Fruit fly (Drosophila melanogaster) whole organism, adult: ENCODE measurements around the gene His3.3A.

Experiments
- CG11617 ChIP-seq: fragments of 200-800 bp; sonication (Bioruptor generic); optimal IDR thresholded peaks from 2 replicates; lab custom pipeline; 2017; ENCODE audit warnings: mild to moderate bottlenecking, missing biosample characterization, missing genetic modification reagents, missing genetic modification characterization
- CG12768 ChIP-seq: fragments of 200-800 bp; sonication (Bioruptor generic); optimal IDR thresholded peaks from 2 replicates; lab custom pipeline; 2017; ENCODE audit warnings: missing biosample characterization, missing genetic modification characterization, mild to moderate bottlenecking, moderate library complexity, missing genetic modification reagents
- CG14711 ChIP-seq: fragments of 200-800 bp; sonication (Bioruptor generic); optimal IDR thresholded peaks from 2 replicates; lab custom pipeline; 2018; ENCODE audit warnings: missing biosample characterization, mild to moderate bottlenecking, missing genetic modification characterization, moderate library complexity
- CG1620 ChIP-seq: fragments of 200-800 bp; sonication (Bioruptor generic); optimal IDR thresholded peaks from 2 replicates; lab custom pipeline; 2016; ENCODE audit warnings: missing biosample characterization, missing genetic modification characterization
- CG33017 ChIP-seq: fragments of 200-800 bp; sonication (Bioruptor generic); optimal IDR thresholded peaks from 2 replicates; lab custom pipeline; 2018; ENCODE audit warnings: missing biosample characterization, mild to moderate bottlenecking, missing genetic modification characterization, moderate library complexity
- CG5204 ChIP-seq: fragments of 200-800 bp; sonication (Bioruptor generic); optimal IDR thresholded peaks from 2 replicates; lab custom pipeline; 2016; ENCODE audit warnings: missing biosample characterization, missing genetic modification characterization
- CG7045 ChIP-seq: fragments of 200-800 bp; sonication (Bioruptor generic); optimal IDR thresholded peaks from 2 replicates; lab custom pipeline; 2017; ENCODE audit warnings: missing biosample characterization, mild to moderate bottlenecking, missing genetic modification characterization
- CG7101 ChIP-seq: fragments of 200-800 bp; sonication (Bioruptor generic); optimal IDR thresholded peaks from 2 replicates; lab custom pipeline; 2018; ENCODE audit warnings: missing biosample characterization, mild to moderate bottlenecking, missing genetic modification characterization, moderate library complexity
- Clk ChIP-seq: fragments of 200-800 bp; sonication (Bioruptor generic); optimal IDR thresholded peaks from 2 replicates; lab custom pipeline; 2017; ENCODE audit warnings: missing biosample characterization, missing genetic modification characterization
- Crg-1 ChIP-seq: fragments of 200-800 bp; sonication (Bioruptor generic); optimal IDR thresholded peaks from 2 replicates; lab custom pipeline; 2016; ENCODE audit warnings: missing biosample characterization, missing genetic modification characterization
- Hr96 ChIP-seq: fragments of 200-800 bp; sonication (Bioruptor generic); optimal IDR thresholded peaks from 2 replicates; lab custom pipeline; 2016; ENCODE audit warnings: missing biosample characterization, missing genetic modification characterization
- Mnt ChIP-seq: fragments of 200-800 bp; sonication (Bioruptor generic); optimal IDR thresholded peaks from 2 replicates; lab custom pipeline; 2016; ENCODE audit warnings: missing biosample characterization, mild to moderate bottlenecking, missing genetic modification characterization
- bab1 ChIP-seq: fragments of 200-800 bp; sonication (Bioruptor generic); optimal IDR thresholded peaks from 3 replicates; lab custom pipeline; 2019; ENCODE audit warnings: missing biosample characterization, mild to moderate bottlenecking, missing genetic modification characterization, moderate library complexity
- cic ChIP-seq: fragments of 200-800 bp; sonication (Bioruptor generic); optimal IDR thresholded peaks from 2 replicates; lab custom pipeline; 2017; ENCODE audit warnings: missing biosample characterization, mild to moderate bottlenecking, missing genetic modification characterization, moderate library complexity
- cnc ChIP-seq, 2 experiments: fragments of >200 bp; optimal IDR thresholded peaks; 2 replicates each; lab custom pipeline; 2017
- kay ChIP-seq: fragments of 200-800 bp; sonication (Bioruptor generic); peaks from one replicate; lab custom pipeline; 2016; ENCODE audit warnings: missing biosample characterization, missing genetic modification characterization, borderline replicate concordance
- ovo ChIP-seq: fragments of 200-800 bp; sonication (Bioruptor generic); optimal IDR thresholded peaks from 2 replicates; lab custom pipeline; 2016; ENCODE audit warnings: missing biosample characterization, missing genetic modification characterization
- pad ChIP-seq: fragments of 200-800 bp; sonication (Bioruptor generic); optimal IDR thresholded peaks from 3 replicates; lab custom pipeline; 2017; ENCODE audit warnings: missing biosample characterization, missing genetic modification characterization, mild to moderate bottlenecking, moderate library complexity, missing genetic modification reagents
- tj ChIP-seq: fragments of 200-800 bp; sonication (Bioruptor generic); optimal IDR thresholded peaks from 3 replicates; lab custom pipeline; 2017; ENCODE audit warnings: missing biosample characterization, mild to moderate bottlenecking, missing genetic modification characterization, moderate library complexity
- toe ChIP-seq: fragments of 200-800 bp; sonication (Bioruptor generic); optimal IDR thresholded peaks from 2 replicates; lab custom pipeline; 2016; ENCODE audit warnings: missing biosample characterization, missing genetic modification characterization

The His3.3A gene

DNA sequence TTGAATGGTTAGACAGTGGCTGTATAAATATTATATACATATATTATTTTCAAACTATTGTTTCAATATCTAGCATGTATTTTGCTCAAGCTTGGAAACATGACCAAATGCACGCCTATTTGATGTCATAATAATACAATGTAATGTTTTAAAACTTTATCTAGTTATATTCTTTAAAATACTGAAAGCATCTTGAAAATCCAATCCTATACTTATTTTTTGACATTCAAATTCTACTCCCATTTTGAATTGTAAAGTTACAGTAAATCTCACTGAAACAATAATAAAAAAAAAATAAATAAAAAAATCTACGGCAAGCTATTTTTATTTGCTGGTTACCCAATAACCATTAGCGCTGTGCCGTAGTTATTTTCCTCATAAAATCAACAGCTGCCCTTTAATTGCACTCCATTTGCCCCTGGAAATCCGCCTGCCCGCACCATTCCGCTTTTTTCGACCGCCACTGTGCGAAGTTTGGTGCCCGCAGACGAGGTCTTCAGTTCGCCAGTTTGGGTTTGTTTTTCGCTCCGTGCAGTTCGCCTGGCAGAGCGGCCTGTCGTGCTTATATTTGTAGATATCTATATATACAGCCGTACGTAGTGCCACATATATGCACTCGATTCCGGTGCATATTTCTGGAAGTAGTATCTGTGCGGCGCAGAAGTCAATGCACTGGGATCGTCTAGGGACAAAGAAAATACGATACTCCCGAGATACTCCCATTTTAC is 9.8 kb upstream of the His3.3A start:
- peak; percentile 13 for TF ChIP-seq cic
- TF ChIP-seq pad (GFP tag; lab: Kevin White, UChicago), result peak; percentile 18
- peak; percentile 10 for TF ChIP-seq CG12768 (GFP tag; lab: Kevin White, UChicago)
- TF ChIP-seq kay (GFP tag; lab: Kevin White, UChicago), result peak; percentile 66
- TF ChIP-seq ovo, result peak; percentile 58
- TF ChIP-seq Mnt (GFP tag; lab: Kevin White, UChicago), result peak; percentile 33
- TF ChIP-seq CG7101 (tag; lab: Kevin White, UChicago), result peak; percentile 48
- TF ChIP-seq Hr96 (GFP tag; lab: Kevin White, UChicago), result no peak
- TF ChIP-seq CG7045 (GFP tag; lab: Kevin White, UChicago), result no peak
- no peak for TF ChIP-seq Clk (GFP tag; lab: Kevin White, UChicago)
- no peak for TF ChIP-seq cnc (optimal IDR thresholded peaks at IDR 0.05; lab: Kevin White, UChicago)
- TF ChIP-seq CG33017, result peak; percentile 57
- TF ChIP-seq CG14711 (tag; lab: Kevin White, UChicago), result no peak
- TF ChIP-seq CG11617 (GFP tag; lab: Kevin White, UChicago), result peak; percentile 57
- peak; percentile 26 for TF ChIP-seq tj
- peak; percentile 34 for TF ChIP-seq Crg-1
- peak; percentile 15 for TF ChIP-seq CG5204 (GFP tag; lab: Kevin White, UChicago)
- peak; percentile 4 for TF ChIP-seq CG1620 (GFP tag; lab: Kevin White, UChicago)
- no peak for TF ChIP-seq bab1 (GFP tag; lab: Kevin White, UChicago)
- TF ChIP-seq toe, result no peak

DNA sequence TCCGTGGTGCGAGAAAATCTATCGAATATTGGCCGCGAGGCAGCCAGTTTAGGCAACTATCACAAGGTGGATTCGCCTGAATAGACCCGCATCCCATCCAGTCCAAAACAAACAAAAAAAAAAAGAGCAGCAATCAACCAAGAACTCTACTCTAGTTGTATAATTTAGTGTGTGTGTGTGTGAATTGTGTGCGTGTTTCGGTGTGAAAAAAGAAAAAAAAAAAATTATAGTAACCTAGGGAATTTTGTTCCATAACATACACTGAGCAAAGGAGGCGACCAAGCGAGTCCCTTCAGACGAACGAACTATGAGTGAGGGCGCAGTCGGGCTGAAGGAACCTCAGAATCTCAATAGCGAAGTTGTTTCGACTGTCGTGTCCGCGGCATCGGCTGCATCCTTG is 8.6 kb upstream of the His3.3A start:
- TF ChIP-seq toe (no peak), CG5204 (GFP tag; lab: Kevin White, UChicago) (no peak), CG33017 (no peak), CG11617 (GFP tag; lab: Kevin White, UChicago) (no peak), cnc (optimal IDR thresholded peaks at IDR 0.05; lab: Kevin White, UChicago) (no peak), CG1620 (GFP tag; lab: Kevin White, UChicago) (no peak), bab1 (GFP tag; lab: Kevin White, UChicago) (no peak), Crg-1 (no peak), cic (no peak), pad (GFP tag; lab: Kevin White, UChicago) (no peak), CG7045 (GFP tag; lab: Kevin White, UChicago) (no peak), tj (no peak), ovo (no peak), CG7101 (tag; lab: Kevin White, UChicago) (no peak), Hr96 (GFP tag; lab: Kevin White, UChicago) (no peak), kay (GFP tag; lab: Kevin White, UChicago) (no peak), Clk (GFP tag; lab: Kevin White, UChicago) (no peak), CG12768 (GFP tag; lab: Kevin White, UChicago) (no peak)

DNA sequence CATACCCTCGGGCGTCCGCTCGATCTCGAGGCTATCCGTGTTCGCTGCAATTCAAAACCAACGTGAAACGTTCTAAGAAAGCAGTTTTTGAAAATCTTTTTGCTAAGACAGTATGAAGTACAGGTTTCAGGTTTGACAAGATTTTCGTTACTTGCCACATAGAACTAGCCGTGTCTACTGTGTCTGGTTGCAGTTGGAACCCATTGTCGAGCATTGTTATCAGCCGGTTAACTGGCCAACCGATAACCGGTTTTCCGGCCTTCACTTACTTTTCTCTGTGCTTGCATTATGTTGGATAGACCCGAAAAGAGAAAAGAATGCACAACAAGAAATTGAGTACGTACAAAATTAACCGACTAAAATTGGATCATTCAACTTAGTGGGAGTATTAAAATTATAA is 4.9 kb upstream of the His3.3A start:
- TF ChIP-seq cic, result no peak
- TF ChIP-seq CG1620 (GFP tag; lab: Kevin White, UChicago), result no peak
- TF ChIP-seq CG5204 (GFP tag; lab: Kevin White, UChicago), result no peak
- no peak for TF ChIP-seq kay (GFP tag; lab: Kevin White, UChicago)
- TF ChIP-seq cnc (optimal IDR thresholded peaks at IDR 0.05; lab: Kevin White, UChicago), result no peak
- TF ChIP-seq pad (GFP tag; lab: Kevin White, UChicago), result no peak
- no peak for TF ChIP-seq Clk (GFP tag; lab: Kevin White, UChicago)
- no peak for TF ChIP-seq ovo
- TF ChIP-seq tj, result no peak
- no peak for TF ChIP-seq CG7045 (GFP tag; lab: Kevin White, UChicago)
- TF ChIP-seq toe, result no peak
- no peak for TF ChIP-seq CG33017
- no peak for TF ChIP-seq Crg-1
- TF ChIP-seq Mnt (GFP tag; lab: Kevin White, UChicago), result no peak
- no peak for TF ChIP-seq CG7101 (tag; lab: Kevin White, UChicago)
- no peak for TF ChIP-seq bab1 (GFP tag; lab: Kevin White, UChicago)
- no peak for TF ChIP-seq CG11617 (GFP tag; lab: Kevin White, UChicago)
- TF ChIP-seq CG12768 (GFP tag; lab: Kevin White, UChicago), result no peak
- no peak for TF ChIP-seq CG14711 (tag; lab: Kevin White, UChicago)

DNA sequence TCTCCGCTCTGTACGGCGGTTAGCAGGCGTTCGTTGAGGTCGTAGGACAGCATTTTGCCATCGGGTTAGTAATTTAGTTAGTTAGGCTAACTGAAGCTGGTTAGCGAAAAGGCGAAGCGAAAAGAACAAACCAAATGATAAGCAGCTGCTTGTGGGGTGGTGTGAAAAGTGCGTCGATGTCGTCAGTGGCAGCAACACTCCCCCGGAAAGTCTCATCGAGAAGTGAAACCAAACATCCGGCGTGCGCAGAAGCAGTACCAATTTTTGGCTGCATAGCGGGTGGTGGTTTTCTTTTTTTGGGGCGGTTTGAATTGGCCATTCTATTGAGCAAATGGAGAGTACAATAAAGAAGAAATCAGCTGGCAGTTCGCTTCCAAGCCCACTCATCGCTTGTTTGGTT is 4.0 kb upstream of the His3.3A start, which contains the start of gene CG9121:
TSS of gene CG9121 (minus strand) at position 238 of the 400 bp plus-strand sequence.
- TF ChIP-seq pad (GFP tag; lab: Kevin White, UChicago), result no peak
- no peak for TF ChIP-seq tj
- TF ChIP-seq CG7101 (tag; lab: Kevin White, UChicago), result no peak
- no peak for TF ChIP-seq cic
- no peak for TF ChIP-seq CG33017
- TF ChIP-seq kay (GFP tag; lab: Kevin White, UChicago), result no peak
- no peak for TF ChIP-seq CG1620 (GFP tag; lab: Kevin White, UChicago)

DNA sequence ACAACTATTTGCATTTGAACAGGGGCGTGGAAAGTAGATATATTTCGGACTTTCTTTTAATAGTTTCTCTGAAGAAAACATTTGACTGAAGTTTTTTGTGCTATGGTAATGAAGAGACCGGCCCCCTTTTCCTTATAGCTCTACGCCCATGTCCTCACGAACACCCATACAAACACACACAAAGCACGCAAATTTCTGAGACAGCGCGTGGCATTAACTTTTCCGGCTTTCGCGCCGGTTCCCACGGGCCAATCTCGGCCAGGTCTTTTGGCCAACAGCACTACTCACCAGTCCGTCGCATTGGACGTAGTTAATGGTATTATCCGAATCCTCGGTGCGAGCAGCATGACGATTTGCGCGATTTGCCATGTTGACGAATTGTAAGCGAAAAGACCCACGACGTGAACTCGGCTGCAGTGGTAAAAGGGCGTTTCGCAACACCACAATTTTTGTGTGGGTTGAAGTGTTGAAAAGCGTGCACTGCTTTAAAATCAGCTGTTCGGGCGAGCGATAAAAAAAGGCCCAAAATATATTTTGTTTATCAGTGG is 2.4 kb upstream of the His3.3A start, which contains the start of gene senju:
TSS of gene senju (plus strand) at position 477 of the 548 bp plus-strand sequence.
- TF ChIP-seq ovo, result peak; percentile 83
- TF ChIP-seq bab1 (GFP tag; lab: Kevin White, UChicago), result peak; percentile 80
- TF ChIP-seq CG12768 (GFP tag; lab: Kevin White, UChicago), result peak; percentile 91
- TF ChIP-seq CG5204 (GFP tag; lab: Kevin White, UChicago), result no peak
- peak; percentile 86 for TF ChIP-seq CG11617 (GFP tag; lab: Kevin White, UChicago)
- no peak for TF ChIP-seq kay (GFP tag; lab: Kevin White, UChicago)
- peak; percentile 82 for TF ChIP-seq CG33017
- TF ChIP-seq Clk (GFP tag; lab: Kevin White, UChicago), result peak; percentile 67
- peak; percentile 89 for TF ChIP-seq cic
- TF ChIP-seq CG7101 (tag; lab: Kevin White, UChicago), result peak; percentile 86
- TF ChIP-seq Crg-1, result peak; percentile 97
- peak; percentile 77 for TF ChIP-seq CG7045 (GFP tag; lab: Kevin White, UChicago)
- peak; percentile 83 for TF ChIP-seq tj
- peak; percentile 94 for TF ChIP-seq CG1620 (GFP tag; lab: Kevin White, UChicago)
- TF ChIP-seq pad (GFP tag; lab: Kevin White, UChicago), result peak; percentile 88
- no peak for TF ChIP-seq toe
- TF ChIP-seq Hr96 (GFP tag; lab: Kevin White, UChicago), result peak; percentile 79
- peak; percentile 98 for TF ChIP-seq Mnt (GFP tag; lab: Kevin White, UChicago)
- no peak for TF ChIP-seq cnc (optimal IDR thresholded peaks at IDR 0.05; lab: Kevin White, UChicago)
- peak; percentile 66 for TF ChIP-seq CG14711 (tag; lab: Kevin White, UChicago)
